Worm (Caenorhabditis elegans) whole organism, mixed stage, embryonic: ENCODE data around the gene T28A11.20.

Experiments used
- M03D4.4 ChIP-seq: sonication (generic microtip); optimal IDR thresholded peaks from 2 replicates; lab custom pipeline; 2017; ENCODE audit warnings: mild to moderate bottlenecking, missing genetic modification characterization, missing compliant biosample characterization
- bed-3 ChIP-seq: fragments of 200-800 bp; sonication (Bioruptor generic); optimal IDR thresholded peaks from 3 replicates; lab custom pipeline; 2018; ENCODE audit warnings: mild to moderate bottlenecking, missing genetic modification characterization, moderate library complexity, missing compliant biosample characterization
- blmp-1 ChIP-seq: fragments of 150-350 bp; optimal IDR thresholded peaks from 2 replicates; lab custom pipeline; 2014; ENCODE audit warnings: missing biosample characterization, missing genetic modification characterization
- ceh-39 ChIP-seq: fragments of 150-350 bp; optimal IDR thresholded peaks from 2 replicates; lab custom pipeline; 2014; ENCODE audit warnings: missing biosample characterization, missing genetic modification characterization
- ceh-43 ChIP-seq: fragments of 200-800 bp; sonication (Bioruptor generic); optimal IDR thresholded peaks from 2 replicates; lab custom pipeline; 2018; ENCODE audit warnings: mild to moderate bottlenecking, missing genetic modification characterization, moderate library complexity, missing compliant biosample characterization
- ceh-83 ChIP-seq: fragments of 200-800 bp; sonication (Bioruptor generic); optimal IDR thresholded peaks from 2 replicates; lab custom pipeline; 2018; ENCODE audit warnings: mild to moderate bottlenecking, missing genetic modification characterization, missing compliant biosample characterization
- cnd-1 ChIP-seq: fragments of 200-800 bp; sonication (Bioruptor generic); optimal IDR thresholded peaks from 2 replicates; lab custom pipeline; 2018; ENCODE audit warnings: mild to moderate bottlenecking, missing genetic modification characterization, missing compliant biosample characterization
- drap-1 ChIP-seq: fragments of 200-800 bp; sonication (Bioruptor generic); optimal IDR thresholded peaks from 3 replicates; lab custom pipeline; 2018; ENCODE audit warnings: mild to moderate bottlenecking, missing genetic modification characterization, missing compliant biosample characterization
- elt-1 ChIP-seq: sonication (generic microtip); optimal IDR thresholded peaks from 2 replicates; lab custom pipeline; 2017; ENCODE audit warnings: missing genetic modification characterization, mild to moderate bottlenecking, missing compliant biosample characterization, antibody characterized with exemption, moderate library complexity, borderline replicate concordance; ENCODE audit not compliant: insufficient read depth
- flh-1 ChIP-seq: fragments of 200-800 bp; sonication (Bioruptor generic); optimal IDR thresholded peaks from 2 replicates; lab custom pipeline; 2018; ENCODE audit warnings: mild to moderate bottlenecking, missing genetic modification characterization, moderate library complexity, missing compliant biosample characterization
- ham-2 ChIP-seq: fragments of 200-800 bp; sonication (Bioruptor generic); optimal IDR thresholded peaks from 2 replicates; lab custom pipeline; 2018; ENCODE audit warnings: mild to moderate bottlenecking, missing genetic modification characterization, missing compliant biosample characterization
- hlh-1 ChIP-seq: fragments of 150-350 bp; optimal IDR thresholded peaks from 2 replicates; lab custom pipeline; 2014; ENCODE audit warnings: missing biosample characterization, missing genetic modification reagents, missing genetic modification characterization
- lin-13 ChIP-seq: fragments of 150-350 bp; optimal IDR thresholded peaks from 2 replicates; lab custom pipeline; 2014; ENCODE audit warnings: missing biosample characterization, missing genetic modification characterization
- lin-32 ChIP-seq: fragments of 200-800 bp; sonication (Bioruptor generic); optimal IDR thresholded peaks from 2 replicates; lab custom pipeline; 2018; ENCODE audit warnings: mild to moderate bottlenecking, missing genetic modification characterization, missing compliant biosample characterization
- lsy-2 ChIP-seq: fragments of 150-350 bp; optimal IDR thresholded peaks from 2 replicates; lab custom pipeline; 2014; ENCODE audit warnings: missing biosample characterization, missing genetic modification characterization
- mab-5 ChIP-seq: fragments of 150-350 bp; optimal IDR thresholded peaks from 2 replicates; lab custom pipeline; 2014; ENCODE audit warnings: missing biosample characterization, missing genetic modification characterization
- mls-2 ChIP-seq: sonication (generic microtip); optimal IDR thresholded peaks from 2 replicates; lab custom pipeline; 2016; ENCODE audit warnings: mild to moderate bottlenecking, missing genetic modification characterization, moderate library complexity, missing compliant biosample characterization
- nhr-12 ChIP-seq: fragments of 150-350 bp; optimal IDR thresholded peaks from 2 replicates; lab custom pipeline; 2014; ENCODE audit warnings: missing biosample characterization, missing genetic modification characterization
- nhr-2 ChIP-seq: fragments of 150-350 bp; optimal IDR thresholded peaks from 2 replicates; lab custom pipeline; 2014; ENCODE audit warnings: missing biosample characterization, missing genetic modification characterization
- nhr-237 ChIP-seq: fragments of 150-350 bp; optimal IDR thresholded peaks from 2 replicates; lab custom pipeline; 2014; ENCODE audit warnings: missing biosample characterization, missing genetic modification characterization
- nhr-76 ChIP-seq: sonication (generic microtip); optimal IDR thresholded peaks from 2 replicates; lab custom pipeline; 2017; ENCODE audit warnings: missing biosample characterization, missing genetic modification characterization
- pha-4 ChIP-seq: fragments of 150-350 bp; optimal IDR thresholded peaks from 2 replicates; lab custom pipeline; 2018; ENCODE audit warnings: missing biosample characterization, missing genetic modification reagents, missing genetic modification characterization
- snpc-4 ChIP-seq: fragments of 150-350 bp; optimal IDR thresholded peaks from 2 replicates; lab custom pipeline; 2014; ENCODE audit warnings: missing biosample characterization, missing genetic modification characterization
- sptf-1 ChIP-seq: sonication (generic microtip); optimal IDR thresholded peaks from 2 replicates; lab custom pipeline; 2017; ENCODE audit warnings: mild to moderate bottlenecking, missing genetic modification characterization, moderate library complexity, missing compliant biosample characterization
- tbx-8 ChIP-seq: fragments of 200-800 bp; sonication (Bioruptor generic); optimal IDR thresholded peaks from 2 replicates; lab custom pipeline; 2018; ENCODE audit warnings: mild to moderate bottlenecking, missing genetic modification characterization, moderate library complexity, missing compliant biosample characterization
- unc-120 ChIP-seq: sonication (generic microtip); optimal IDR thresholded peaks from 2 replicates; lab custom pipeline; 2017; ENCODE audit warnings: missing genetic modification characterization, missing compliant biosample characterization; ENCODE audit not compliant: poor library complexity, severe bottlenecking
- unc-39 ChIP-seq: fragments of 150-350 bp; optimal IDR thresholded peaks from 2 replicates; lab custom pipeline; 2014; ENCODE audit warnings: missing biosample characterization, missing genetic modification characterization
- unc-62 ChIP-seq: fragments of 150-350 bp; optimal IDR thresholded peaks from 2 replicates; lab custom pipeline; 2014; ENCODE audit warnings: missing biosample characterization, missing genetic modification reagents, missing genetic modification characterization
- zip-8 ChIP-seq: fragments of 150-350 bp; optimal IDR thresholded peaks from 2 replicates; lab custom pipeline; 2014; ENCODE audit warnings: missing biosample characterization, missing genetic modification characterization

T28A11.20 gene

ce11 chrV:3275033-3275432, 2.0 kb upstream of the T28A11.20 start, which contains the start of gene T28A11.3:
TSS of gene T28A11.3 (plus strand) at chrV:3275333.
- TF ChIP-seq ceh-83 (no peak), nhr-2 (tag; lab: Kevin White, UChicago) (no peak), sptf-1 (tag; lab: Kevin White, UChicago) (no peak)
- TF ChIP-seq, all 35 proteins: peak for 0

ce11 chrV:3273577-3274100, 583 bp upstream of the T28A11.20 start, which contains the start of gene T28A11.4:
TSS of gene T28A11.4 (plus strand) at chrV:3274050.
- TF ChIP-seq snpc-4 = no peak
- TF ChIP-seq drap-1 (GFP tag; lab: Kevin White, UChicago) = no peak
- TF ChIP-seq mls-2 (tag; lab: Kevin White, UChicago) = no peak
- no peak for TF ChIP-seq cnd-1
- TF ChIP-seq ceh-43 (GFP tag; lab: Kevin White, UChicago) = no peak
- no peak for TF ChIP-seq zip-8
- no peak for TF ChIP-seq hlh-1
- TF ChIP-seq ham-2 (GFP tag; lab: Kevin White, UChicago) = no peak
- TF ChIP-seq lin-32 (GFP tag; lab: Kevin White, UChicago) = no peak
- no peak for TF ChIP-seq elt-1
- TF ChIP-seq unc-120 (tag; lab: Kevin White, UChicago) = no peak
- TF ChIP-seq unc-39 (tag; lab: Kevin White, UChicago) = no peak
- TF ChIP-seq nhr-237 (tag; lab: Kevin White, UChicago) = no peak
- TF ChIP-seq nhr-12 = no peak
- TF ChIP-seq lsy-2 (tag; lab: Kevin White, UChicago) = no peak
- TF ChIP-seq ceh-39 (tag; lab: Kevin White, UChicago) = no peak
- no peak for TF ChIP-seq pha-4 (tag; lab: Kevin White, UChicago)
- no peak for TF ChIP-seq M03D4.4 (tag; lab: Kevin White, UChicago)
- no peak for TF ChIP-seq flh-1 (GFP tag; lab: Kevin White, UChicago)
- TF ChIP-seq tbx-8 (GFP tag; lab: Kevin White, UChicago) = no peak

ce11 chrV:3269407-3269806, 3.6 kb downstream of the T28A11.20 start, which contains the start of gene T28A11.19:
TSS of gene T28A11.19 (minus strand) at chrV:3269514.
- TF ChIP-seq nhr-237 (tag; lab: Kevin White, UChicago) = no peak
- no peak for TF ChIP-seq tbx-8 (GFP tag; lab: Kevin White, UChicago)
- TF ChIP-seq unc-62 = no peak
- TF ChIP-seq nhr-2 (tag; lab: Kevin White, UChicago) = no peak
- no peak for TF ChIP-seq lsy-2 (tag; lab: Kevin White, UChicago)
- TF ChIP-seq ceh-39 (tag; lab: Kevin White, UChicago) = no peak

ce11 chrV:3267950-3268349, 5.1 kb downstream of the T28A11.20 start, which contains the start of gene T28A11.18:
TSS of gene T28A11.18 (minus strand) at chrV:3268050.
- TF ChIP-seq ham-2 (GFP tag; lab: Kevin White, UChicago) (no peak), bed-3 (GFP tag; lab: Kevin White, UChicago) (no peak), snpc-4 (no peak), nhr-237 (tag; lab: Kevin White, UChicago) (no peak), mab-5 (no peak), unc-39 (tag; lab: Kevin White, UChicago) (no peak), lin-32 (GFP tag; lab: Kevin White, UChicago) (no peak), unc-120 (tag; lab: Kevin White, UChicago) (no peak), elt-1 (no peak), cnd-1 (no peak), lin-13 (no peak), hlh-1 (no peak), ceh-43 (GFP tag; lab: Kevin White, UChicago) (no peak)

ce11 chrV:3266189-3266588, 6.9 kb downstream of the T28A11.20 start, which contains the start of gene T28A11.17:
TSS of gene T28A11.17 (minus strand) at chrV:3266289.
- no peak for TF ChIP-seq elt-1
- no peak for TF ChIP-seq nhr-237 (tag; lab: Kevin White, UChicago)
- TF ChIP-seq snpc-4 = no peak

ce11 chrV:3260075-3260474, 13.0 kb downstream of the T28A11.20 start, which contains the start of gene srbc-5:
TSS of gene srbc-5 (plus strand) at chrV:3260375.
- TF ChIP-seq blmp-1 (tag; lab: Kevin White, UChicago) = no peak
- no peak for TF ChIP-seq M03D4.4 (tag; lab: Kevin White, UChicago)
- no peak for TF ChIP-seq mab-5
- TF ChIP-seq nhr-2 (tag; lab: Kevin White, UChicago) = no peak
- no peak for TF ChIP-seq nhr-76 (tag; lab: Kevin White, UChicago)
- TF ChIP-seq tbx-8 (GFP tag; lab: Kevin White, UChicago) = no peak
- TF ChIP-seq nhr-12 = no peak
- no peak for TF ChIP-seq lin-32 (GFP tag; lab: Kevin White, UChicago)
